Fruit fly (Drosophila melanogaster): ENCODE results near the gene CG9915.

The CG9915 gene

DNA sequence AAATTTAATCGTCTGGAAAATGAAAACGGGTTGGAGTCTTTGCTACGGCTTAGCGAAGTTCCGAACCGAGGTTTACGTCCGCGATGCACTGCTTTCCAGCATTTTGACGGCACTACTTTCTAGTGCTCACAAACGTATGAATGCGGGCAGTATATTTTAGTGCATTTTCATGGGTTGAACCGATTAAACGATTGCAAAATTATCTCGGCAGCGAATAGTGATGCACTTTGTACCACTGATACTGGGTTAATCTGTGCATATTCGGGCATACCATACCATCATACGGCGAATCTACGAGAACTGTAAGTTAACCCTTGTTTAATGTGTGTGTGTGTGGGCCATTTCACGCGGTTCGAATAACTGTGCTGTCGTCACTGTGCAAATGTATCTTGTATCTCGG, 42.1 kb downstream of the CG9915 start, which contains the start of gene Mfe2 (continued):
- no peak for TF ChIP-seq CG7839 (tag; optimal IDR thresholded peaks at IDR 0.05)
- peak; percentile 70 for TF ChIP-seq CG8944 (GFP tag; optimal IDR thresholded peaks at IDR 0.05)
- TF ChIP-seq ro (GFP tag; IDR thresholded peaks at IDR 0.05): no peak
- peak; percentile 61 for TF ChIP-seq E2f2 (GFP tag; IDR thresholded peaks at IDR 0.05)
- no peak for TF ChIP-seq CG12299 (tag; optimal IDR thresholded peaks at IDR 0.05)
- TF ChIP-seq sens (GFP tag): peak; percentile 91
- peak; percentile 41 for TF ChIP-seq CG17359 (tag; optimal IDR thresholded peaks at IDR 0.05)
- TF ChIP-seq dpn (GFP tag; optimal IDR thresholded peaks at IDR 0.05): peak; percentile 68 to 71
- TF ChIP-seq usp (GFP tag; optimal IDR thresholded peaks at IDR 0.05): no peak
- 0 out of 3 replicates have a peak, but pooled peaks have one; percentile 11 for TF ChIP-seq row (GFP tag; IDR thresholded peaks at IDR 0.05)
- 0 out of 2 replicates have a peak, but pooled peaks have one; percentile 6 for TF ChIP-seq CG8765 (GFP tag; IDR thresholded peaks at IDR 0.05)
- TF ChIP-seq chinmo (GFP tag; IDR thresholded peaks at IDR 0.05; ENCODE audit: partially characterized antibody): peak; percentile 82; the same call in 2 of the 4 replicates
- TF ChIP-seq CG12769 (tag; optimal IDR thresholded peaks at IDR 0.05): peak; percentile 62
- no peak for TF ChIP-seq CG4360 (GFP tag; IDR thresholded peaks at IDR 0.05)
- TF ChIP-seq CG7372 (GFP tag; IDR thresholded peaks at IDR 0.05): no peak
- TF ChIP-seq NC2β (GFP tag; optimal IDR thresholded peaks at IDR 0.05): peak; percentile 61
- 0 out of 2 replicates have a peak, but pooled peaks have one; percentile 27 for TF ChIP-seq ssp (GFP tag; IDR thresholded peaks at IDR 0.05)
- TF ChIP-seq Optix (GFP tag; IDR thresholded peaks at IDR 0.05): no peak
- peak; percentile 98 for TF ChIP-seq CG10267 (tag; optimal IDR thresholded peaks at IDR 0.05)
- TF ChIP-seq jumu (GFP tag; optimal IDR thresholded peaks at IDR 0.05): peak; percentile 60
- 0 out of 2 replicates have a peak, but pooled peaks have one; percentile 30 for TF ChIP-seq CG14014 (GFP tag; IDR thresholded peaks at IDR 0.05)
- TF ChIP-seq esg (GFP tag; conservative IDR thresholded peaks at IDR 0.05): no peak
- peak; percentile 1 for TF ChIP-seq NC2α (GFP tag; optimal IDR thresholded peaks at IDR 0.05)
- peak; percentile 13 for TF ChIP-seq CG6683 (GFP tag; optimal IDR thresholded peaks at IDR 0.05)
- peak; percentile 32 for TF ChIP-seq oc (tag; optimal IDR thresholded peaks at IDR 0.05)
- no peak; the same call in 1 of the 2 replicates for TF ChIP-seq CG32772 (GFP tag; IDR thresholded peaks at IDR 0.05)
- TF ChIP-seq wor (GFP tag; IDR thresholded peaks at IDR 0.05): no peak; the same call in 1 of the 2 replicates
- TF ChIP-seq CG16779 (GFP tag; IDR thresholded peaks at IDR 0.05): no peak
- no peak for TF ChIP-seq br (optimal IDR thresholded peaks at IDR 0.05)
- TF ChIP-seq CG43689 (GFP tag; IDR thresholded peaks at IDR 0.05): no peak
- TF ChIP-seq CG18599 (GFP tag; optimal IDR thresholded peaks at IDR 0.05): peak; percentile 55
- no peak for TF ChIP-seq hth (optimal IDR thresholded peaks at IDR 0.05)
- TF ChIP-seq jing (GFP tag; optimal IDR thresholded peaks at IDR 0.05): no peak
- peak; percentile 49 for TF ChIP-seq maf-S (GFP tag; optimal IDR thresholded peaks at IDR 0.05)
- TF ChIP-seq nerfin-2 (GFP tag; IDR thresholded peaks at IDR 0.05; ENCODE audit: partially characterized antibody): 0 out of 2 replicates have a peak, but pooled peaks have one; percentile 15
- TF ChIP-seq tna (GFP tag; IDR thresholded peaks at IDR 0.05; ENCODE audit: partially characterized antibody): no peak; the same call in 1 of the 2 replicates
- no peak for TF ChIP-seq chm (GFP tag; IDR thresholded peaks at IDR 0.05)
- TF ChIP-seq gt (GFP tag; IDR thresholded peaks at IDR 0.05): no peak
- peak; percentile 31 for TF ChIP-seq CG13894 (tag; optimal IDR thresholded peaks at IDR 0.05)
- TF ChIP-seq Mes4 (GFP tag; optimal IDR thresholded peaks at IDR 0.05): peak; percentile 39
- peak; percentile 59 for TF ChIP-seq Side (GFP tag; optimal IDR thresholded peaks at IDR 0.05)
- TF ChIP-seq H15 (GFP tag; IDR thresholded peaks at IDR 0.05): peak; percentile 24; the same call in 1 of the 3 replicates
- no peak for TF ChIP-seq CG7963 (GFP tag; IDR thresholded peaks at IDR 0.05; ENCODE audit: partially characterized antibody)
- peak; percentile 39 for TF ChIP-seq CG4854 (GFP tag; optimal IDR thresholded peaks at IDR 0.05)
- no peak for TF ChIP-seq onecut (GFP tag; IDR thresholded peaks at IDR 0.05)
- TF ChIP-seq CG8478 (optimal IDR thresholded peaks at IDR 0.05): peak; percentile 80
- TF ChIP-seq CG9797 (GFP tag; optimal IDR thresholded peaks at IDR 0.05): peak; percentile 85
- no peak for TF ChIP-seq CG9727 (GFP tag; optimal IDR thresholded peaks at IDR 0.05)
- peak; percentile 85 for TF ChIP-seq HmgZ (tag; optimal IDR thresholded peaks at IDR 0.05)
- TF ChIP-seq CG15269 (tag; optimal IDR thresholded peaks at IDR 0.05): no peak
- no peak for TF ChIP-seq CG10431 (GFP tag; optimal IDR thresholded peaks at IDR 0.05)
- TF ChIP-seq CG11093 (GFP tag; IDR thresholded peaks at IDR 0.05): no peak

All from whole organism, embryonic.